Fruit fly (Drosophila melanogaster) whole organism, wandering third instar larva: ENCODE results near the gene eIF3h.

Source experiments
- CG9705 ChIP-seq: fragments of 200-800 bp; sonication (Bioruptor generic); optimal IDR thresholded peaks from 2 replicates; lab custom pipeline; 2018; ENCODE audit warnings: missing biosample characterization, mild to moderate bottlenecking, missing genetic modification characterization
- Dif ChIP-seq: fragments of 200-275, 200-300 bp; sonication (Bioruptor generic); optimal IDR thresholded peaks from 2 replicates; lab custom pipeline; 2018; ENCODE audit warnings: missing biosample characterization, missing genetic modification characterization; ENCODE audit not compliant: partially characterized antibody
- Hnf4 ChIP-seq: fragments of 200-800 bp; sonication (Bioruptor generic); optimal IDR thresholded peaks from 2 replicates; lab custom pipeline; 2016; ENCODE audit warnings: missing biosample characterization, mild to moderate bottlenecking, missing genetic modification characterization
- Sp1 ChIP-seq: fragments of 200-800 bp; sonication (Bioruptor generic); optimal IDR thresholded peaks from 3 replicates; lab custom pipeline; 2019; ENCODE audit warnings: missing biosample characterization, mild to moderate bottlenecking, missing genetic modification characterization, moderate library complexity
- Vsx2 ChIP-seq: fragments of 200-300, 225-300 bp; sonication (Bioruptor generic); optimal IDR thresholded peaks from 2 replicates; lab custom pipeline; 2018; ENCODE audit warnings: missing biosample characterization, missing genetic modification characterization; ENCODE audit not compliant: partially characterized antibody
- brk ChIP-seq: fragments of 200-800 bp; sonication (Bioruptor generic); optimal IDR thresholded peaks from 2 replicates; lab custom pipeline; 2016; ENCODE audit warnings: missing biosample characterization, mild to moderate bottlenecking, missing genetic modification characterization
- dmrt93B ChIP-seq: fragments of 200-800 bp; sonication (Bioruptor generic); optimal IDR thresholded peaks from 2 replicates; lab custom pipeline; 2018; ENCODE audit warnings: missing biosample characterization, mild to moderate bottlenecking, missing genetic modification characterization
- ey ChIP-seq: fragments of 200-800 bp; sonication (Bioruptor generic); optimal IDR thresholded peaks from 2 replicates; lab custom pipeline; 2016; ENCODE audit warnings: missing biosample characterization, missing genetic modification characterization
- foxo ChIP-seq, 2 experiments: fragments of 200-800 bp; sonication (Bioruptor generic); optimal IDR thresholded peaks; 2 replicates in 1 of 2; 3 replicates in 1 of 2; lab custom pipeline; 2016 to 2017; ENCODE audit warnings: missing biosample characterization in 2 of 2, missing genetic modification characterization in 2 of 2
- h ChIP-seq: fragments of 200-800 bp; sonication (Bioruptor generic); optimal IDR thresholded peaks from 3 replicates; lab custom pipeline; 2016; ENCODE audit warnings: missing biosample characterization, mild to moderate bottlenecking, missing genetic modification characterization
- jim ChIP-seq: fragments of 175-275, 200-325 bp; sonication (Bioruptor generic); optimal IDR thresholded peaks from 2 replicates; lab custom pipeline; 2016; ENCODE audit warnings: missing biosample characterization, mild to moderate bottlenecking, missing genetic modification characterization
- lola ChIP-seq: fragments of >200 bp; optimal IDR thresholded peaks from 2 replicates; lab custom pipeline; 2017; ENCODE audit warnings: missing biosample characterization, missing genetic modification characterization
- pan ChIP-seq: fragments of >200 bp; optimal IDR thresholded peaks from 2 replicates; lab custom pipeline; 2017
- psq ChIP-seq: fragments of 200-800 bp; sonication (Bioruptor generic); optimal IDR thresholded peaks from 3 replicates; lab custom pipeline; 2017; ENCODE audit warnings: missing biosample characterization, mild to moderate bottlenecking, missing genetic modification characterization, moderate library complexity
- sage ChIP-seq: fragments of 200-800 bp; sonication (Bioruptor generic); optimal IDR thresholded peaks from 2 replicates; lab custom pipeline; 2016; ENCODE audit warnings: missing biosample characterization, mild to moderate bottlenecking, missing genetic modification characterization
- sv ChIP-seq: fragments of 200-800 bp; sonication (Bioruptor generic); optimal IDR thresholded peaks from 3 replicates; lab custom pipeline; 2016; ENCODE audit warnings: missing biosample characterization, missing genetic modification characterization
- tai ChIP-seq: sonication (Bioruptor generic); optimal IDR thresholded peaks from 2 replicates; lab custom pipeline; 2016; ENCODE audit warnings: missing biosample characterization, missing genetic modification characterization
- usp ChIP-seq: fragments of >200 bp; optimal IDR thresholded peaks from 2 replicates; lab custom pipeline; 2017; ENCODE audit warnings: missing biosample characterization, missing genetic modification characterization

The eIF3h gene

DNA sequence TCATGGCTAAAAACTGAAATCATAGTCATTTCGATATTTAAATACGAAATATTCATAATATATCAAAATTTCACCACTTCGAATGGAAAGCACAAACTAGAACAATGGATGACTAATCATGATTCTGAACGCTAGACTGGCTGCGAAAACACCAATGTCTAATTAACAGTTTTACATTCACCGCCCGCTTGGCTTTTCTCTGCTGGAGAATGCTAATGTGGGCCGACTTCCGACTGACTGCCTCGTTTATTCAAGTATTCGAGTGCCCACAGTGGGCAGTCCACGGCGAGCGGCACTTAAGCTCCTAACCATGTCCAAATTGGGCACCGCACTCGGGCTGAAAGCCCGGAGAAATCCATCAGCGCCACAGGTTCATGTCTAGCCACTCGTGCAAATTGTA is 50.9 kb downstream of the eIF3h start:
- TF ChIP-seq ey (GFP tag; lab: Kevin White, UChicago), result no peak
- no peak for TF ChIP-seq jim
- TF ChIP-seq sage (GFP tag; lab: Kevin White, UChicago), result no peak
- TF ChIP-seq dmrt93B, result no peak
- TF ChIP-seq pan (lab: Kevin White, UChicago), result no peak
- no peak for TF ChIP-seq psq (GFP tag; lab: Kevin White, UChicago)
- TF ChIP-seq Dif (GFP tag; lab: Kevin White, UChicago), result no peak
- no peak for TF ChIP-seq Hnf4 (GFP tag; lab: Kevin White, UChicago)
- no peak for TF ChIP-seq sv
- TF ChIP-seq Sp1, result no peak
- TF ChIP-seq CG9705 (GFP tag; lab: Kevin White, UChicago), result no peak
- no peak for TF ChIP-seq brk (GFP tag; lab: Kevin White, UChicago)
- no peak for TF ChIP-seq lola (GFP tag; lab: Kevin White, UChicago)
- TF ChIP-seq usp (GFP tag; lab: Kevin White, UChicago), result no peak
- no peak for TF ChIP-seq Vsx2 (GFP tag; lab: Kevin White, UChicago)
- no peak for TF ChIP-seq tai

DNA sequence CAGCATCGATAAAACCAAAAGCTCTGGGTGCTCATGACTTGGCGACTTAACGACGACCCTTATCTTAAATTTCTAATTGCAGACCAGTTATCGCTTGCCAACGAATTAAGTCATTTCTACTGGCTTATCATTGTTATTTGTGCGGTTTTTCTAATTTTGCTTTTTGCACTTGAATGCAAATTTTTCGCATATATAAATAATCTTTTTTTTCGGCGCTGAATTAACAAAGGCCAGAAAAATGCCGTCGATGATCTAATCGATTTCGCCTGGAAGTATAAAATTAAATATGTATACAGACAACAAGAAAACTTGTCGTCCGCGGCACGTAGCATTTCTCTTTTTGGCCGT is 51.3 kb downstream of the eIF3h start:
- no peak for TF ChIP-seq h (GFP tag; lab: Kevin White, UChicago)
- peak; percentile 40 for TF ChIP-seq brk (GFP tag; lab: Kevin White, UChicago)
- peak in 1 of 2 experiments; percentile 34 for TF ChIP-seq foxo (GFP tag; optimal IDR thresholded peaks at IDR 0.05; lab: Kevin White, UChicago)
